Worm (Caenorhabditis elegans): Measurements from ENCODE around the gene F59A6.13.

DNA sequence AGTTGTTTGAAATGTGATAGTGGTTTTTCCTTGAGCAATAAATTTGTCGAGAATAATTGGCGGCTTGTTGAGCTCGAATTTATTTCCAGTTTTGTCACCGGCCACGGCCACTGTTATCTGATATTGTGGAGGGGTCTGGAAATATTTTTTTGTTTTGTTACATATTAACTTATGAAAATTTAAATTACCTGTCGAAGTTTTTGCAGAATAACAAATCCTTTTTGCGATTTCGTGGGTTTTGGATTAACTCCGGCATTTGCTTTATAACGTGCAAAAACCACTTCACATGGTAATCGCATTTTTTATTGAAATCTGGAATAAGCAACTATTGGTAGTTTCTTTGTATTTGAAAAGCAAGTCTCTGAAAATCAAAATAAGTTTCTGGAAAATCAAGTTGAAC lies 13.5 kb downstream of the F59A6.13 start, which contains the start of gene lrr-1:
- TF ChIP-seq F33H1.4 (GFP tag; IDR thresholded peaks at IDR 0.05): no peak
- TF ChIP-seq lsl-1 (GFP tag; optimal IDR thresholded peaks at IDR 0.05): no peak
- no peak for TF ChIP-seq F10E7.11 (tag; optimal IDR thresholded peaks at IDR 0.05)
- no peak for TF ChIP-seq nfya-1 (tag; optimal IDR thresholded peaks at IDR 0.05; ENCODE audit: borderline replicate concordance, insufficient read depth)
